Fruit fly (Drosophila melanogaster) whole organism, embryonic: Measurements from ENCODE around the gene bb8.
A peak's percentile ranks its signal among the peaks of the same experiment; 100 is the strongest.

Experiments used
- ATbp ChIP-seq: fragments of 200-800 bp; sonication (Bioruptor generic); optimal IDR thresholded peaks from 2 replicates; lab custom pipeline; 2017; ENCODE audit warnings: missing biosample characterization, mild to moderate bottlenecking, missing genetic modification characterization, missing genetic modification reagents
- Asciz ChIP-seq: fragments of 200-800 bp; sonication (Bioruptor generic); optimal IDR thresholded peaks from 2 replicates; lab custom pipeline; 2017; ENCODE audit warnings: missing biosample characterization, mild to moderate bottlenecking, missing genetic modification characterization, missing genetic modification reagents
- Bgb ChIP-seq: fragments of 200-800 bp; sonication (Bioruptor generic); IDR thresholded peaks from 2 replicates; pipeline ENCODE4 v1.3.6; 2022; ENCODE audit warnings: missing biosample characterization, missing genetic modification characterization; ENCODE audit not compliant: partially characterized antibody
- CG1024 ChIP-seq: fragments of 200-800 bp; sonication (Bioruptor generic); IDR thresholded peaks from 2 replicates; pipeline ENCODE4 v1.3.6; 2022; ENCODE audit warnings: missing biosample characterization, missing genetic modification characterization
- CG12769 ChIP-seq: fragments of 200-800 bp; sonication (Bioruptor generic); optimal IDR thresholded peaks from 2 replicates; lab custom pipeline; 2019; ENCODE audit warnings: missing biosample characterization, mild to moderate bottlenecking, missing genetic modification characterization, moderate library complexity
- CG1603 ChIP-seq: fragments of 200-800 bp; sonication (Bioruptor generic); optimal IDR thresholded peaks from 2 replicates; lab custom pipeline; 2019; ENCODE audit warnings: missing biosample characterization, mild to moderate bottlenecking, missing genetic modification characterization, moderate library complexity
- CG16779 ChIP-seq: fragments of 200-800 bp; sonication (Bioruptor generic); IDR thresholded peaks from 2 replicates; pipeline ENCODE4 v1.3.6; 2022; ENCODE audit warnings: missing biosample characterization, missing genetic modification characterization
- CG18011 ChIP-seq: fragments of 200-800 bp; sonication (Bioruptor generic); optimal IDR thresholded peaks from 2 replicates; lab custom pipeline; 2017; ENCODE audit warnings: missing biosample characterization, missing genetic modification characterization, mild to moderate bottlenecking, moderate library complexity, missing genotype
- CG18262 ChIP-seq: fragments of 200-800 bp; optimal IDR thresholded peaks from 3 replicates; lab custom pipeline; 2019; ENCODE audit warnings: missing biosample characterization, mild to moderate bottlenecking, missing genetic modification characterization, moderate library complexity
- CG18599 ChIP-seq: fragments of 200-800 bp; sonication (Bioruptor generic); optimal IDR thresholded peaks from 3 replicates; lab custom pipeline; 2017; ENCODE audit warnings: missing biosample characterization, missing genetic modification characterization, mild to moderate bottlenecking, moderate library complexity, missing genetic modification reagents
- CG2199 ChIP-seq: fragments of 200-800 bp; sonication (Bioruptor generic); IDR thresholded peaks from 3 replicates; pipeline ENCODE4 v1.3.6; 2022; ENCODE audit warnings: missing biosample characterization, missing genetic modification characterization
- CG2678 ChIP-seq: fragments of 200-800 bp; sonication (Bioruptor generic); optimal IDR thresholded peaks from 3 replicates; lab custom pipeline; 2019; ENCODE audit warnings: missing biosample characterization, mild to moderate bottlenecking, missing genetic modification characterization, moderate library complexity
- CG32532 ChIP-seq: fragments of 200-800 bp; sonication (Bioruptor generic); IDR thresholded peaks from 2 replicates; pipeline ENCODE4 v1.3.6; 2022; ENCODE audit warnings: missing biosample characterization, missing genetic modification characterization
- CG4328 ChIP-seq: fragments of 200-800 bp; sonication (Bioruptor generic); optimal IDR thresholded peaks from 3 replicates; lab custom pipeline; 2017; ENCODE audit warnings: missing biosample characterization, missing genetic modification reagents, missing genetic modification characterization
- CG4404 ChIP-seq: fragments of 200-800 bp; sonication (Bioruptor generic); IDR thresholded peaks from 2 replicates; pipeline ENCODE4 v1.3.6; 2022; ENCODE audit warnings: missing biosample characterization, missing genetic modification characterization
- CG4707 ChIP-seq: fragments of 200-800 bp; sonication (Bioruptor generic); optimal IDR thresholded peaks from 2 replicates; lab custom pipeline; 2018; ENCODE audit warnings: missing biosample characterization, mild to moderate bottlenecking, missing genetic modification characterization, moderate library complexity
- CG5245 ChIP-seq: fragments of 200-800 bp; sonication (Bioruptor generic); optimal IDR thresholded peaks from 3 replicates; lab custom pipeline; 2016; ENCODE audit warnings: missing biosample characterization, missing genetic modification characterization
- CG6689 ChIP-seq: fragments of 200-800 bp; sonication (Bioruptor generic); IDR thresholded peaks from 2 replicates; pipeline ENCODE4 v1.3.6; 2022; ENCODE audit warnings: missing biosample characterization, missing genetic modification characterization
- CG8944 ChIP-seq: fragments of 200-800 bp; sonication (Bioruptor generic); optimal IDR thresholded peaks from 3 replicates; lab custom pipeline; 2016; ENCODE audit warnings: missing biosample characterization, missing genetic modification characterization
- Dip3 ChIP-seq: fragments of 200-800 bp; sonication (Bioruptor generic); optimal IDR thresholded peaks from 3 replicates; lab custom pipeline; 2016; ENCODE audit warnings: missing biosample characterization, missing genetic modification characterization
- HHEX ChIP-seq: fragments of 200-800 bp; sonication (Bioruptor generic); optimal IDR thresholded peaks from 3 replicates; lab custom pipeline; 2017; ENCODE audit warnings: missing biosample characterization, mild to moderate bottlenecking, missing genetic modification characterization, missing genetic modification reagents
- HmgZ ChIP-seq: fragments of 200-800 bp; sonication (Bioruptor generic); optimal IDR thresholded peaks from 2 replicates; lab custom pipeline; 2018; ENCODE audit warnings: missing biosample characterization, mild to moderate bottlenecking, missing genetic modification characterization
- Hr39 ChIP-seq: fragments of >200 bp; optimal IDR thresholded peaks from 2 replicates; lab custom pipeline; 2017
- Hr78 ChIP-seq, 2 experiments: fragments of 200-800 bp in 1 of 2; fragments of >200 bp in 1 of 2; sonication (Bioruptor generic) in 1 of 2; optimal IDR thresholded peaks; 2 replicates each; lab custom pipeline; 2017 to 2019; ENCODE audit warnings: missing biosample characterization in 2 of 2, missing genetic modification characterization in 2 of 2, mild to moderate bottlenecking in 1 of 2, moderate library complexity in 1 of 2
- Ptx1 ChIP-seq: fragments of 200-800 bp; sonication (Bioruptor generic); IDR thresholded peaks from 2 replicates; pipeline ENCODE4 v1.3.6; 2022; ENCODE audit warnings: missing biosample characterization, missing genetic modification characterization
- Xrp1 ChIP-seq: fragments of 200-800 bp; sonication (Bioruptor generic); IDR thresholded peaks from 2 replicates; pipeline ENCODE4 v1.3.6; 2022; ENCODE audit warnings: missing biosample characterization, missing genetic modification characterization
- ato ChIP-seq: fragments of 200-800 bp; sonication (Bioruptor generic); IDR thresholded peaks from 2 replicates; pipeline ENCODE4 v1.3.6; 2022; ENCODE audit warnings: missing biosample characterization, missing genetic modification characterization; ENCODE audit not compliant: partially characterized antibody
- crol ChIP-seq: fragments of 200-800 bp; sonication (Bioruptor generic); IDR thresholded peaks from 2 replicates; pipeline ENCODE4 v1.3.6; 2022; ENCODE audit warnings: missing biosample characterization, missing genetic modification characterization
- cwo ChIP-seq: fragments of 200-800 bp; sonication (Bioruptor generic); optimal IDR thresholded peaks from 3 replicates; lab custom pipeline; 2017; ENCODE audit warnings: missing biosample characterization, missing genetic modification characterization, mild to moderate bottlenecking, moderate library complexity, missing genetic modification reagents
- dmrt99B ChIP-seq: fragments of 200-800 bp; sonication (Bioruptor generic); optimal IDR thresholded peaks from 2 replicates; lab custom pipeline; 2018; ENCODE audit warnings: missing biosample characterization, mild to moderate bottlenecking, missing genetic modification characterization, moderate library complexity
- eyg ChIP-seq: fragments of 200-800 bp; sonication (Bioruptor generic); optimal IDR thresholded peaks from 3 replicates; lab custom pipeline; 2016; ENCODE audit warnings: missing biosample characterization, missing genetic modification characterization
- fd64A ChIP-seq: fragments of 200-800 bp; sonication (Bioruptor generic); optimal IDR thresholded peaks from 3 replicates; lab custom pipeline; 2018; ENCODE audit warnings: missing biosample characterization, mild to moderate bottlenecking, missing genetic modification characterization
- ftz-f1 ChIP-seq: fragments of 200-800 bp; sonication (Bioruptor generic); optimal IDR thresholded peaks from 2 replicates; lab custom pipeline; 2016; ENCODE audit warnings: missing biosample characterization, missing genetic modification characterization
- gem ChIP-seq: fragments of 200-800 bp; sonication (Bioruptor generic); optimal IDR thresholded peaks from 2 replicates; lab custom pipeline; 2019; ENCODE audit warnings: missing biosample characterization, mild to moderate bottlenecking, missing genetic modification characterization, moderate library complexity
- hb ChIP-seq: fragments of 200-800 bp; sonication (Bioruptor generic); IDR thresholded peaks from 3 replicates; pipeline ENCODE4 v1.3.6; 2022; ENCODE audit warnings: missing biosample characterization, missing genetic modification characterization; ENCODE audit not compliant: partially characterized antibody
- lab ChIP-seq: fragments of 200-800 bp; sonication (Bioruptor generic); optimal IDR thresholded peaks from 3 replicates; lab custom pipeline; 2017; ENCODE audit warnings: missing biosample characterization, missing genetic modification characterization, mild to moderate bottlenecking, moderate library complexity, missing genetic modification reagents
- lola ChIP-seq, 3 experiments: fragments of >200 bp in 2 of 3; fragments of 200-800 bp in 1 of 3; sonication (Bioruptor generic) in 1 of 3; optimal IDR thresholded peaks; 2 replicates each; lab custom pipeline; 2017 to 2019; ENCODE audit warnings: missing biosample characterization in 3 of 3, missing genetic modification characterization in 3 of 3, mild to moderate bottlenecking in 1 of 3, moderate library complexity in 1 of 3
- maf-S ChIP-seq: fragments of 200-800 bp; sonication (Bioruptor generic); optimal IDR thresholded peaks from 2 replicates; lab custom pipeline; 2016; ENCODE audit warnings: missing biosample characterization, missing genetic modification characterization
- mam ChIP-seq: fragments of 200-800 bp; sonication (Bioruptor generic); optimal IDR thresholded peaks from 3 replicates; lab custom pipeline; 2016; ENCODE audit warnings: missing biosample characterization, missing genetic modification characterization
- mirr ChIP-seq: fragments of 200-800 bp; sonication (Bioruptor generic); optimal IDR thresholded peaks from 3 replicates; lab custom pipeline; 2018; ENCODE audit warnings: missing biosample characterization, mild to moderate bottlenecking, missing genetic modification characterization
- oc ChIP-seq: fragments of 200-800 bp; sonication (Bioruptor generic); optimal IDR thresholded peaks from 2 replicates; lab custom pipeline; 2018; ENCODE audit warnings: missing biosample characterization, mild to moderate bottlenecking, missing genetic modification characterization, moderate library complexity
- prd ChIP-seq, 3 experiments: fragments of >200 bp in 2 of 3; fragments of 200-800 bp in 1 of 3; sonication (Bioruptor generic) in 1 of 3; optimal IDR thresholded peaks in 2 of 3; IDR thresholded peaks in 1 of 3; 2 replicates in 2 of 3; 3 replicates in 1 of 3; pipeline versions ENCODE4 v1.3.6 to Lab custom; 2017 to 2022; ENCODE audit warnings: missing biosample characterization in 1 of 3, missing genetic modification characterization in 1 of 3
- pros ChIP-seq: fragments of 200-800 bp; sonication (Bioruptor generic); optimal IDR thresholded peaks from 3 replicates; lab custom pipeline; 2019; ENCODE audit warnings: missing biosample characterization, mild to moderate bottlenecking, missing genetic modification characterization, moderate library complexity
- sc ChIP-seq, 3 experiments: fragments of >200 bp in 2 of 3; fragments of 200-800 bp in 1 of 3; sonication (Bioruptor generic) in 1 of 3; optimal IDR thresholded peaks; 2 replicates in 2 of 3; 3 replicates in 1 of 3; lab custom pipeline; 2017; ENCODE audit warnings: mild to moderate bottlenecking in 1 of 3, missing biosample characterization in 1 of 3, missing genetic modification characterization in 1 of 3, missing genetic modification reagents in 1 of 3
- ssp ChIP-seq: fragments of 200-800 bp; sonication (Bioruptor generic); IDR thresholded peaks from 2 replicates; pipeline ENCODE4 v1.3.6; 2022; ENCODE audit warnings: missing biosample characterization, missing genetic modification characterization
- vnd ChIP-seq: fragments of 200-800 bp; sonication (Bioruptor generic); IDR thresholded peaks from 3 replicates; pipeline ENCODE4 v1.3.6; 2022; ENCODE audit warnings: missing biosample characterization, missing genetic modification characterization; ENCODE audit not compliant: partially characterized antibody
- zen2 ChIP-seq: fragments of 200-800 bp; sonication (Bioruptor generic); IDR thresholded peaks from 3 replicates; pipeline ENCODE4 v1.3.6; 2022; ENCODE audit warnings: missing biosample characterization, missing genetic modification characterization; ENCODE audit not compliant: partially characterized antibody

The bb8 gene

DNA sequence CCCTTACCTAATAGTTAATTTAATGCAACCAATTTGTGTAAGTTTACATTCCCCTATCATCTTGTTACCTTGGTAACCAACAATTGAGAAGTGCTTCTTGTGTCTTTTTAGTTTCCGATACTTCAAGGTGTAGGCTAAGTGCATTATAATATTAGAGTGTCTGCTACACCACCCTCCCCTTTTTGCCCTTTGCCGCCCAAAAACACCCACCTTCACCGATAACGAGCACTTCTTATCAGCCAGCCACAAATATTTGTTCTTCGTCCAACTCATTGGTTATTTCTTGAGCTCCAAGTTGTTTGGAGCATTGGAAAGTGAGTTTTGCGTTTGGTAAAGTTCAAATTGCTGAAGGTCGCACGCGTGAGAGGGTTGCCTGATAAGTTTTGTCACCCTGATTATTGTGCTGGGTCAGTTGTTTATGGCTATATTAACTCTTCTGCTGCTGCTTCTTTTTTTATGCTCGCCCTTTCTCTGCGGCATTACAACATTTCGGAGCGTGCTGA is 41.9 kb upstream of the bb8 start (continued):
- TF ChIP-seq vnd (GFP tag; lab: Robert Waterston, UW) = 0 out of 3 replicates have a peak, but pooled peaks have one; percentile 45
- TF ChIP-seq cwo (GFP tag; lab: Kevin White, UChicago) = peak; percentile 51
- TF ChIP-seq CG18011 (GFP tag; lab: Kevin White, UChicago) = no peak
- TF ChIP-seq Ptx1 (GFP tag; lab: Robert Waterston, UW) = peak; percentile 42
- TF ChIP-seq zen2 (GFP tag; lab: Robert Waterston, UW) = no peak
- TF ChIP-seq prd (optimal IDR thresholded peaks at IDR 0.05; lab: Kevin White, UChicago) = no peak
- peak; percentile 17; the same call in 1 of the 3 replicates for TF ChIP-seq prd (GFP tag; IDR thresholded peaks at IDR 0.05; lab: Robert Waterston, UW)
- no peak for TF ChIP-seq fd64A
- TF ChIP-seq CG18262 (tag; lab: Kevin White, UChicago) = no peak
- no peak for TF ChIP-seq eyg (GFP tag; lab: Kevin White, UChicago)
- peak; percentile 50 for TF ChIP-seq CG12769
- peak; percentile 16 for TF ChIP-seq HHEX (GFP tag; lab: Kevin White, UChicago)
- 0 out of 2 replicates have a peak, but pooled peaks have one; percentile 39 for TF ChIP-seq CG16779 (GFP tag; lab: Robert Waterston, UW)
- TF ChIP-seq CG4707 = no peak
- 0 out of 2 replicates have a peak, but pooled peaks have one; percentile 7 for TF ChIP-seq CG4404 (GFP tag; lab: Robert Waterston, UW)
- TF ChIP-seq ssp (GFP tag; lab: Robert Waterston, UW) = no peak
- TF ChIP-seq mirr (GFP tag; lab: Kevin White, UChicago) = peak; percentile 57
- TF ChIP-seq CG8944 (GFP tag; lab: Kevin White, UChicago) = peak; percentile 2
- peak in 1 of 2 experiments; percentile 88 for TF ChIP-seq Hr78 (GFP tag; optimal IDR thresholded peaks at IDR 0.05; lab: Kevin White, UChicago)
- TF ChIP-seq oc (tag; lab: Kevin White, UChicago) = no peak
- TF ChIP-seq CG5245 (GFP tag; lab: Kevin White, UChicago) = peak; percentile 2
- peak; percentile 82; the same call in 1 of the 3 replicates for TF ChIP-seq CG2199 (GFP tag; lab: Robert Waterston, UW)
- no peak for TF ChIP-seq Asciz (GFP tag; lab: Kevin White, UChicago)
- peak; percentile 40 for TF ChIP-seq pros (GFP tag; lab: Kevin White, UChicago)
- peak; percentile 26 for TF ChIP-seq maf-S (GFP tag; lab: Kevin White, UChicago)
- TF ChIP-seq Hr39 (lab: Kevin White, UChicago) = no peak
- TF ChIP-seq dmrt99B (tag; lab: Kevin White, UChicago) = no peak
- TF ChIP-seq ATbp = no peak
- no peak for TF ChIP-seq CG4328
- TF ChIP-seq crol = peak; percentile 69
- peak; percentile 39 for TF ChIP-seq lab
- TF ChIP-seq mam (GFP tag; lab: Kevin White, UChicago) = peak; percentile 1
- TF ChIP-seq CG18599 (GFP tag; lab: Kevin White, UChicago) = peak; percentile 45
- peak; percentile 5 for TF ChIP-seq Dip3 (GFP tag; lab: Kevin White, UChicago)
- no peak for TF ChIP-seq CG1024 (GFP tag; lab: Robert Waterston, UW)
- TF ChIP-seq gem (tag; lab: Kevin White, UChicago) = peak; percentile 28
- no peak for TF ChIP-seq sc (optimal IDR thresholded peaks at IDR 0.05; lab: Kevin White, UChicago)
- TF ChIP-seq sc (GFP tag; optimal IDR thresholded peaks at IDR 0.05; lab: Kevin White, UChicago) = no peak
- peak; percentile 45 for TF ChIP-seq CG1603 (tag; lab: Kevin White, UChicago)
- TF ChIP-seq CG6689 (GFP tag; lab: Robert Waterston, UW) = 0 out of 2 replicates have a peak, but pooled peaks have one; percentile 10
- peak; percentile 68 for TF ChIP-seq ftz-f1 (GFP tag; lab: Kevin White, UChicago)
- no peak for TF ChIP-seq lola (GFP tag; optimal IDR thresholded peaks at IDR 0.05; lab: Kevin White, UChicago)
- peak; percentile 8 for TF ChIP-seq HmgZ
- TF ChIP-seq Bgb (GFP tag; lab: Robert Waterston, UW) = 0 out of 2 replicates have a peak, but pooled peaks have one; percentile 28
- no peak for TF ChIP-seq Xrp1 (GFP tag; lab: Robert Waterston, UW)
- peak; percentile 40; the same call in 1 of the 2 replicates for TF ChIP-seq CG32532
- TF ChIP-seq hb (GFP tag; lab: Robert Waterston, UW) = no peak
- no peak for TF ChIP-seq ato (GFP tag; lab: Robert Waterston, UW)
- peak; percentile 29 for TF ChIP-seq CG2678 (tag; lab: Kevin White, UChicago)
